Worm (Caenorhabditis elegans) whole organism, mixed stage, embryonic: ENCODE measurements around the gene dhhc-5.

Experiments
- M03D4.4 ChIP-seq: sonication (generic microtip); optimal IDR thresholded peaks from 2 replicates; lab custom pipeline; 2017; ENCODE audit warnings: mild to moderate bottlenecking, missing genetic modification characterization, missing compliant biosample characterization
- bed-3 ChIP-seq: fragments of 200-800 bp; sonication (Bioruptor generic); optimal IDR thresholded peaks from 3 replicates; lab custom pipeline; 2018; ENCODE audit warnings: mild to moderate bottlenecking, missing genetic modification characterization, moderate library complexity, missing compliant biosample characterization
- blmp-1 ChIP-seq: fragments of 150-350 bp; optimal IDR thresholded peaks from 2 replicates; lab custom pipeline; 2014; ENCODE audit warnings: missing biosample characterization, missing genetic modification characterization
- ceh-39 ChIP-seq: fragments of 150-350 bp; optimal IDR thresholded peaks from 2 replicates; lab custom pipeline; 2014; ENCODE audit warnings: missing biosample characterization, missing genetic modification characterization
- ceh-43 ChIP-seq: fragments of 200-800 bp; sonication (Bioruptor generic); optimal IDR thresholded peaks from 2 replicates; lab custom pipeline; 2018; ENCODE audit warnings: mild to moderate bottlenecking, missing genetic modification characterization, moderate library complexity, missing compliant biosample characterization
- ceh-83 ChIP-seq: fragments of 200-800 bp; sonication (Bioruptor generic); optimal IDR thresholded peaks from 2 replicates; lab custom pipeline; 2018; ENCODE audit warnings: mild to moderate bottlenecking, missing genetic modification characterization, missing compliant biosample characterization
- ces-1 ChIP-seq: fragments of 150-350 bp; optimal IDR thresholded peaks from 2 replicates; lab custom pipeline; 2014; ENCODE audit warnings: missing biosample characterization, missing genetic modification reagents, missing genetic modification characterization
- cnd-1 ChIP-seq: fragments of 200-800 bp; sonication (Bioruptor generic); optimal IDR thresholded peaks from 2 replicates; lab custom pipeline; 2018; ENCODE audit warnings: mild to moderate bottlenecking, missing genetic modification characterization, missing compliant biosample characterization
- drap-1 ChIP-seq: fragments of 200-800 bp; sonication (Bioruptor generic); optimal IDR thresholded peaks from 3 replicates; lab custom pipeline; 2018; ENCODE audit warnings: mild to moderate bottlenecking, missing genetic modification characterization, missing compliant biosample characterization
- elt-1 ChIP-seq: sonication (generic microtip); optimal IDR thresholded peaks from 2 replicates; lab custom pipeline; 2017; ENCODE audit warnings: missing genetic modification characterization, mild to moderate bottlenecking, missing compliant biosample characterization, antibody characterized with exemption, moderate library complexity, borderline replicate concordance; ENCODE audit not compliant: insufficient read depth
- elt-3 ChIP-seq: fragments of 150-350 bp; optimal IDR thresholded peaks from 2 replicates; lab custom pipeline; 2014; ENCODE audit warnings: missing biosample characterization, missing genetic modification characterization
- flh-1 ChIP-seq: fragments of 200-800 bp; sonication (Bioruptor generic); optimal IDR thresholded peaks from 2 replicates; lab custom pipeline; 2018; ENCODE audit warnings: mild to moderate bottlenecking, missing genetic modification characterization, moderate library complexity, missing compliant biosample characterization
- ham-2 ChIP-seq: fragments of 200-800 bp; sonication (Bioruptor generic); optimal IDR thresholded peaks from 2 replicates; lab custom pipeline; 2018; ENCODE audit warnings: mild to moderate bottlenecking, missing genetic modification characterization, missing compliant biosample characterization
- hlh-1 ChIP-seq: fragments of 150-350 bp; optimal IDR thresholded peaks from 2 replicates; lab custom pipeline; 2014; ENCODE audit warnings: missing biosample characterization, missing genetic modification reagents, missing genetic modification characterization
- lin-13 ChIP-seq: fragments of 150-350 bp; optimal IDR thresholded peaks from 2 replicates; lab custom pipeline; 2014; ENCODE audit warnings: missing biosample characterization, missing genetic modification characterization
- lin-32 ChIP-seq: fragments of 200-800 bp; sonication (Bioruptor generic); optimal IDR thresholded peaks from 2 replicates; lab custom pipeline; 2018; ENCODE audit warnings: mild to moderate bottlenecking, missing genetic modification characterization, missing compliant biosample characterization
- lsy-2 ChIP-seq: fragments of 150-350 bp; optimal IDR thresholded peaks from 2 replicates; lab custom pipeline; 2014; ENCODE audit warnings: missing biosample characterization, missing genetic modification characterization
- mab-5 ChIP-seq: fragments of 150-350 bp; optimal IDR thresholded peaks from 2 replicates; lab custom pipeline; 2014; ENCODE audit warnings: missing biosample characterization, missing genetic modification characterization
- mep-1 ChIP-seq: fragments of 150-350 bp; optimal IDR thresholded peaks from 2 replicates; lab custom pipeline; 2017; ENCODE audit warnings: missing biosample characterization, missing genetic modification reagents, missing genetic modification characterization, inconsistent platforms
- mls-2 ChIP-seq: sonication (generic microtip); optimal IDR thresholded peaks from 2 replicates; lab custom pipeline; 2016; ENCODE audit warnings: mild to moderate bottlenecking, missing genetic modification characterization, moderate library complexity, missing compliant biosample characterization
- nhr-12 ChIP-seq: fragments of 150-350 bp; optimal IDR thresholded peaks from 2 replicates; lab custom pipeline; 2014; ENCODE audit warnings: missing biosample characterization, missing genetic modification characterization
- nhr-2 ChIP-seq: fragments of 150-350 bp; optimal IDR thresholded peaks from 2 replicates; lab custom pipeline; 2014; ENCODE audit warnings: missing biosample characterization, missing genetic modification characterization
- nhr-237 ChIP-seq: fragments of 150-350 bp; optimal IDR thresholded peaks from 2 replicates; lab custom pipeline; 2014; ENCODE audit warnings: missing biosample characterization, missing genetic modification characterization
- nhr-28 ChIP-seq: fragments of 150-350 bp; optimal IDR thresholded peaks from 2 replicates; lab custom pipeline; 2014; ENCODE audit warnings: missing biosample characterization, missing genetic modification characterization
- nhr-76 ChIP-seq: sonication (generic microtip); optimal IDR thresholded peaks from 2 replicates; lab custom pipeline; 2017; ENCODE audit warnings: missing biosample characterization, missing genetic modification characterization
- pha-4 ChIP-seq: fragments of 150-350 bp; optimal IDR thresholded peaks from 2 replicates; lab custom pipeline; 2018; ENCODE audit warnings: missing biosample characterization, missing genetic modification reagents, missing genetic modification characterization
- sem-2 ChIP-seq: fragments of 200-800 bp; sonication (Bioruptor generic); optimal IDR thresholded peaks from 2 replicates; lab custom pipeline; 2018; ENCODE audit warnings: mild to moderate bottlenecking, missing genetic modification characterization, missing compliant biosample characterization
- snpc-4 ChIP-seq: fragments of 150-350 bp; optimal IDR thresholded peaks from 2 replicates; lab custom pipeline; 2014; ENCODE audit warnings: missing biosample characterization, missing genetic modification characterization
- sptf-1 ChIP-seq: sonication (generic microtip); optimal IDR thresholded peaks from 2 replicates; lab custom pipeline; 2017; ENCODE audit warnings: mild to moderate bottlenecking, missing genetic modification characterization, moderate library complexity, missing compliant biosample characterization
- tbx-8 ChIP-seq: fragments of 200-800 bp; sonication (Bioruptor generic); optimal IDR thresholded peaks from 2 replicates; lab custom pipeline; 2018; ENCODE audit warnings: mild to moderate bottlenecking, missing genetic modification characterization, moderate library complexity, missing compliant biosample characterization
- unc-120 ChIP-seq: sonication (generic microtip); optimal IDR thresholded peaks from 2 replicates; lab custom pipeline; 2017; ENCODE audit warnings: missing genetic modification characterization, missing compliant biosample characterization; ENCODE audit not compliant: poor library complexity, severe bottlenecking
- unc-39 ChIP-seq: fragments of 150-350 bp; optimal IDR thresholded peaks from 2 replicates; lab custom pipeline; 2014; ENCODE audit warnings: missing biosample characterization, missing genetic modification characterization
- unc-62 ChIP-seq: fragments of 150-350 bp; optimal IDR thresholded peaks from 2 replicates; lab custom pipeline; 2014; ENCODE audit warnings: missing biosample characterization, missing genetic modification reagents, missing genetic modification characterization
- zip-8 ChIP-seq: fragments of 150-350 bp; optimal IDR thresholded peaks from 2 replicates; lab custom pipeline; 2014; ENCODE audit warnings: missing biosample characterization, missing genetic modification characterization
- ztf-11 ChIP-seq: fragments of 150-350 bp; optimal IDR thresholded peaks from 2 replicates; lab custom pipeline; 2014; ENCODE audit warnings: missing biosample characterization, missing genetic modification characterization

Gene dhhc-5

DNA sequence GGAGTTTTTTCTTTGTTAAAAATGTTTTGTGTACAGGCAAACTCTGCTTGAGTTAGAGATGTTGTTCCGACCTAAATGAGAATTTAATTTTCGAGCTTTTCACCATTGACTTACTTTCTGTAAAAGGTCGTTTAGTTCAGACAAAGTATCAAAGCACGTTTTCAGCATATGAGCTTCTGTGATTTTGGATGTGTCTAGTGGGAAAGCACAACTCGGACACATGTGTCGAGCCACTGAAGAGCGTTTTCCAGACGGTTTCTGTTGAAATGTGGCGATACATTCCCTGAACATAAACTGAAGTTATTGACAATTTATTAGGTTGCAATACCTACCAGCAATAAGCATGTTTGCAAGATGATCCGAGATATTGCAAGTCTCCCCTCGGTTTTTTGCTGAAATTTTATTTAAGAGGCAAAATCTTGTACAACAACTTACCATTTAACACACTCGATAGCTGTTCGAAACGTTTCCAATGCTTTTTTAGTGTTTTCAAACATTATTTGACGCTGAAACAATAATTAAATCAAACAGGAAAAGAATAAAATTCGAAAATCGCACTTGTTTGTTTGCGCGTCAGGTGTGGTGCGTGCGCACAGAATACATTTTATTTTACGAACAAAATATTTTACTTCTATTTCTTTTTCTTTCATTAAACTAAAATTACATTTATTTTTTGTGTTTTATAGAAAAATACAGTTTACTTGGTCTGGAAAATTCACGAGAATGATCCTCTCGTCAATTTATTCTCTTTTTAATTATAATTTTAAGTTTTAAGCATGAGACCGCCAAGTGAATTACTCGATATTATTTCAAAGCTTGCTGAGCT lies 40.4 kb upstream of the dhhc-5 start, which contains the start of the genes brd-1 and K04C2.2:
TSS of gene brd-1 (minus strand) at position 506 of the 826 bp plus-strand sequence.
TSS of gene K04C2.2 (plus strand) at position 776 of the 826 bp plus-strand sequence.
- TF ChIP-seq cnd-1, result no peak
- peak; percentile 48 for TF ChIP-seq ces-1 (GFP tag; lab: Kevin White, UChicago)
- no peak for TF ChIP-seq ztf-11 (tag; lab: Kevin White, UChicago)
- TF ChIP-seq bed-3 (GFP tag; lab: Kevin White, UChicago), result no peak
- TF ChIP-seq sem-2 (GFP tag; lab: Kevin White, UChicago), result no peak
- TF ChIP-seq elt-3 (tag; lab: Kevin White, UChicago), result no peak
- TF ChIP-seq flh-1 (GFP tag; lab: Kevin White, UChicago), result no peak
- TF ChIP-seq mls-2 (tag; lab: Kevin White, UChicago), result no peak
- TF ChIP-seq snpc-4 (tag; lab: Kevin White, UChicago), result no peak

DNA sequence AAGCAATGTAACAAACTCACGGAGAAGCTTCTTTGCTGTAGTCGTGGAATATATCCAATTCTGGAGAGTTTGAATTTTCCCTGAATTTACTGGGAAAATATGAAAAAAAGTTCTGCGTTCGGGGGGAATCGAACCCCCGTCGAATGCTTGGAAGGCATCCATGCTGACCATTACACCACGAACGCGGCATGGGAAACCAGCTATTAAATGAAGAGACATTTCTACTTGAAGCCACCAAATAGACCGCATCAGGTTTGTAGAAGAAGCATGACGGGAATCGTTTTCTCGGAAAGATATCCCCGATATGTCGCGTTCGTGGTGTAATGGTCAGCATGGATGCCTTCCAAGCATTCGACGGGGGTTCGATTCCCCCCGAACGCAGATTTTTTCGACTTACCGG lies 39.6 kb upstream of the dhhc-5 start:
- TF ChIP-seq unc-39, result no peak

- peak; percentile 81 for TF ChIP-seq ceh-83 (GFP tag; lab: Kevin White, UChicago)
- peak; percentile 46 for TF ChIP-seq tbx-8
- TF ChIP-seq pha-4, result no peak
- TF ChIP-seq snpc-4 (tag; lab: Kevin White, UChicago), result no peak
- peak; percentile 16 for TF ChIP-seq lin-13
- TF ChIP-seq nhr-28 (tag; lab: Kevin White, UChicago), result peak; percentile 38
- peak; percentile 41 for TF ChIP-seq ham-2 (GFP tag; lab: Kevin White, UChicago)
- peak; percentile 63 for TF ChIP-seq bed-3 (GFP tag; lab: Kevin White, UChicago)
- peak; percentile 45 for TF ChIP-seq lsy-2 (tag; lab: Kevin White, UChicago)
- peak; percentile 56 for TF ChIP-seq ces-1 (GFP tag; lab: Kevin White, UChicago)
- TF ChIP-seq lin-32, result peak; percentile 60
- peak; percentile 70 for TF ChIP-seq cnd-1
- peak; percentile 42 for TF ChIP-seq hlh-1 (tag; lab: Kevin White, UChicago)
- peak; percentile 68 for TF ChIP-seq sem-2 (GFP tag; lab: Kevin White, UChicago)
- TF ChIP-seq mab-5, result no peak
- TF ChIP-seq ceh-43 (GFP tag; lab: Kevin White, UChicago), result peak; percentile 64
- peak; percentile 87 for TF ChIP-seq sptf-1 (tag; lab: Kevin White, UChicago)
- TF ChIP-seq ztf-11 (tag; lab: Kevin White, UChicago), result peak; percentile 32
- no peak for TF ChIP-seq blmp-1
- no peak for TF ChIP-seq nhr-237 (tag; lab: Kevin White, UChicago)
- no peak for TF ChIP-seq unc-62 (GFP tag; lab: Kevin White, UChicago)
- TF ChIP-seq zip-8, result no peak
- peak; percentile 85 for TF ChIP-seq mls-2 (tag; lab: Kevin White, UChicago)
- TF ChIP-seq nhr-12, result no peak
- TF ChIP-seq unc-120 (tag; lab: Kevin White, UChicago), result peak; percentile 80
- TF ChIP-seq elt-3 (tag; lab: Kevin White, UChicago), result no peak
- peak; percentile 13 for TF ChIP-seq unc-39
- TF ChIP-seq nhr-2 (tag; lab: Kevin White, UChicago), result no peak
- peak; percentile 81 for TF ChIP-seq M03D4.4
- no peak for TF ChIP-seq nhr-76 (tag; lab: Kevin White, UChicago)
- TF ChIP-seq flh-1 (GFP tag; lab: Kevin White, UChicago), result peak; percentile 46
- peak; percentile 61 for TF ChIP-seq drap-1 (GFP tag; lab: Kevin White, UChicago)
- TF ChIP-seq elt-1 (tag; lab: Kevin White, UChicago), result no peak
- no peak for TF ChIP-seq ceh-39 (tag; lab: Kevin White, UChicago)
- TF ChIP-seq mep-1 (tag; lab: Kevin White, UChicago), result peak; percentile 55
- TF ChIP-seq, all 35 proteins: peak for 22
These were observed 38.7 kb upstream of the dhhc-5 start for ce11 chrIII:6887574-6887973.
